Worm (Caenorhabditis elegans): ENCODE results near the gene nmur-3.

The nmur-3 gene

DNA sequence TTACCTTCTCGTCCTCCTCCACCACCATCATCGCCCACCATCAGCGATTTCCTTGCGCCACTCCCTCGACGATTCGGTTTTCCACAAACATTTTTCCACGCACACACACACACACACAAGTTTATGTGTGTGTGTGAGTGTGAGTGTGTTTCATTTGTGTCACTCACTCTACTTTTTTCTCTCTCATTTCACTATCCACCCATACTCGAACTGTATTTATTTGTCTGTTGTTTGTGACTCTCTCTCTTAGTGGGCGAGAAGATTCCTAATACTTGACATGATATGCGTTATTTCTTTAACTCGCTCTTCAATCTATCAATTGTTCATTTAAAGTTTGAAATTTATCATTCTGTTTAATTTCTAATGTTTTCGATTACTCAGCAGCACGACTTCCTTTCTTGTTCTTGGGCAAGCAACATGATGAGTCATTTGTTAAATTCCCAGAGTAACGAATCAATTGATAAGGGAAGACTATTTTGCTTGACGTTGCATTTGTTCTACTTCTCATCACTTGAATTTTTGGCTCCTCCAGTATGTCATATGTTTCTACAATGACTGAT, 40.9 kb downstream of the nmur-3 start:
- TF ChIP-seq ceh-18 (tag; optimal IDR thresholded peaks at IDR 0.05), result peak; percentile 10
- TF ChIP-seq rnt-1 (tag; optimal IDR thresholded peaks at IDR 0.05), result no peak

DNA sequence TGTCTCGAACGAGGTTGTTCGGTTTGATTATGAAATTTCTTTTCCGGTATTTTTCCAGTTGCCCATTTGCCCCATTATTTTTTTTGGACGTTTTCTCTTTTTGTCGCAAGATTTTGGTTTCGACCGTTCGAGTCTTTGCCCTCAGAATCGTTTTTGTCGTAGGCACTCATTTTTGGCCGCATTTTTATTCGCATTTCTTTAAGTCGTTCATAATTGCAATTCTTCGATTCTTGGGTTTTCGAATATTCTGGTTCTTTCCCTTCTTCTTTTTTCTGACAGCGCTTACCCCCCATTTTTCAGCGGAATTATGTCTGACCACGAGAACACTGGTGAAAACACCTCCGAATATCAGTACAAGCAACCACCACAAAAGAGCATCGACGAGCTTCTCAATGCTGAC, 41.9 kb downstream of the nmur-3 start, which contains the start of gene rhi-1:
rhi-1 (plus strand) TSS at position 301 of the 400 bp plus-strand sequence.
- TF ChIP-seq pha-4 (tag; optimal IDR thresholded peaks at IDR 0.05) (no peak), gmeb-2 (tag; optimal IDR thresholded peaks at IDR 0.05) (no peak), rnt-1 (tag; optimal IDR thresholded peaks at IDR 0.05) (no peak), hlh-6 (tag; optimal IDR thresholded peaks at IDR 0.05) (no peak), K02D7.2 (tag; optimal IDR thresholded peaks at IDR 0.05) (no peak), unc-3 (GFP tag; conservative IDR thresholded peaks at IDR 0.05) (no peak), unc-3 (tag; optimal IDR thresholded peaks at IDR 0.05) (no peak), zip-5 (tag; optimal IDR thresholded peaks at IDR 0.05) (no peak), hlh-15 (tag; optimal IDR thresholded peaks at IDR 0.05) (no peak), hlh-8 (tag; optimal IDR thresholded peaks at IDR 0.05) (no peak), mec-3 (tag; optimal IDR thresholded peaks at IDR 0.05; ENCODE audit: borderline replicate concordance) (no peak), nhr-232 (tag; optimal IDR thresholded peaks at IDR 0.05) (no peak), ztf-16 (tag; optimal IDR thresholded peaks at IDR 0.05) (no peak), che-1 (tag; optimal IDR thresholded peaks at IDR 0.05) (no peak), C08G9.2 (tag; optimal IDR thresholded peaks at IDR 0.05) (no peak), fkh-6 (tag; optimal IDR thresholded peaks at IDR 0.05) (no peak), fkh-10 (GFP tag; optimal IDR thresholded peaks at IDR 0.05) (no peak)

DNA sequence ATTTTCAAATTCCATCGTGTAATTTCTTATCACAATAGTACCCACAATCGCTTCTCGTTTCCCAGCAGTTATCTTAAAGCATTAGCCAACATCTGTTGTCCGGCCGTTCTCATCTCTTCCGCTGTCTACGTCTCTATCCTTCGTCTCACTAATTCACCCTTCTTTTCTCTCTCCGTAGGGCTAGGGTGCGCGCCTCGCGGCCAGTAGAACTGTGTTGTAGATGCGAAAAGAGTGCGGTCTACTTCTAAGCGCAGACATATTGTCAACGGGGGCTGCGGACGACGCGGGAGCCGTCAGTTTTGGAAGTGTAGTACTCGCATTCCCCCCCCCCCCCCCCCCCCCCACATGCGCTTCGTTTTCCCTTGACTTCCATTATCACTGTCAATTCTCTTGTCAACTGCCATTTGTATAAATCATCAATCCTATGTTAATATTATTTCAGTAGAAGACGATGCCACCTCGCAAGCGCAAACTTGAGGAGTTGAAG, 47.4 kb downstream of the nmur-3 start, which contains the start of gene spr-3:
spr-3 (plus strand) TSS at position 437 of the 487 bp plus-strand sequence.
- TF ChIP-seq nfya-1 (tag; optimal IDR thresholded peaks at IDR 0.05) (peak; percentile 12), pag-3 (tag; optimal IDR thresholded peaks at IDR 0.05; ENCODE audit: borderline replicate concordance) (no peak)

- no peak for TF ChIP-seq pqm-1 (tag; optimal IDR thresholded peaks at IDR 0.05)
- TF ChIP-seq che-1 (tag; optimal IDR thresholded peaks at IDR 0.05), result no peak
- no peak for TF ChIP-seq C08G9.2 (tag; optimal IDR thresholded peaks at IDR 0.05)
- TF ChIP-seq K09A11.1 (tag; optimal IDR thresholded peaks at IDR 0.05; ENCODE audit: insufficient read depth), result no peak
- no peak for TF ChIP-seq eyg-1 (tag; optimal IDR thresholded peaks at IDR 0.05)
These were observed 50.4 kb downstream of the nmur-3 start for ce11 chrX:4516758-4517157.
